Fruit fly (Drosophila melanogaster): ENCODE results near the gene Mes2.

Mes2 gene

DNA sequence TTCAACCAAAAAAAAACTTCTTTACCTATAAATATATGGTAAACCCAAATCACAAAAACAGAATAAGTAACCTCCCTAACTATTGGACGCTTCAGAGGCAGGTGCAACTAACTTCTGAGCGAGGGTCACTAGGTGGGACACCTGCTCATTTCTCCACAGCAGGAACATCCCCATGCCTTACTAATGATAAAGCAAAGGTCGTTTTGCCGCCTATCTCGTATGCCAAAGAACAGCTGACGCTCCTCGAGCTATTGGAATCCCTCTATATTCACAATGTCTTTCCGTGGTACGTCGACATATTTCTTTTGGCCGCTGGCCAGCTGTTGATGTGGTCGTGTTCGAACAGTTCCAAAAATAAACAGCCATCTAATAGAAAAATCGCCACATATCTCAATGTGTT lies 44.0 kb downstream of the Mes2 start:
- TF ChIP-seq CG17801 (GFP tag; optimal IDR thresholded peaks at IDR 0.05; ENCODE audit: partially characterized antibody), result no peak

DNA sequence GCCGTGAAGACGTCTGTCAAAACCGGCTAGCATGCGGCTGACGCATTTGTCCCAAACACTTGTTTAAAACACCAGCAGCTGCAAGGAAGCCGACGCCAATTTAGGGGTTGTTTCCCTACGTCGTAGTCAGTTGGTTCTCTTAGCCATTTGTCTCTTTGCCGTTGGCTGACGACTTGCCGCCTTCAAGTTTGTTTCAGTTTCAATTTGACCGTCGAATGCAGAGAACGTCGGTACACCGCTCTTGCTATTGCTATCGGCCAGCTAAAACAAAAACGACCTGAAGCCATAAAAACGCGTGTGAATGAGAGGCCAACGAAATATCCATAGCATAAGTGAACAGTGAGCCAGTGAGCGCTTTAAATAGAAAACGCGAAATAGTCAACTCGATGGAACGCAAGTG lies 52.7 kb downstream of the Mes2 start, which contains the start of gene nrm:
nrm (plus strand) TSS at position 197 of the 400 bp plus-strand sequence.
- TF ChIP-seq CG17801 (GFP tag; optimal IDR thresholded peaks at IDR 0.05; ENCODE audit: partially characterized antibody), result no peak
